Fruit fly (Drosophila melanogaster): ENCODE results near the gene obst-H.

obst-H gene

DNA sequence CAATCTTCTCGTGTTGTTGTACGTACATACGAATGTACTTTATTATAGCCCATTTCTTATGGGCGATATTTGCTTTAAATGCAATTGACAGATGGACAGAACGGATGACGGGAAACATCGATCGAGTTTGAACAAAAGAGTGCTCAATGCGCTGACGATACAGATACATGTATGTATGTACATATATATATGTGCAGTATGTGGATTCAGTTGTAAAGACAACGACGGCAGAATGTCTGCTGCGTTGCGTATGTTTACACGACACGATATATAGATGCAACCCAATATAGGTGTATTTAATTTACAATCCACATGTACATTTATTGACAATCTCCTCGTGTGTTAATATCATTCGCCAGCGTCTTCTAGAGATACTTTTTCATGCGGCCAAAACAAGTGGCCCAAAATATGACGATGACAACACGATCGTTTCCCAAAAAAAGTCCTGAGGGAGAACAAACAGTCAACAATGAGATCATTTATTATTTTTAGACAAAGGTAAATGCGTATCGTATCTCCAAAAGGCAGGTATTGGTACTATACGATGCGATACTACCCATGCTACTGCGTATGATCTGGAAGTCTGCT is 1.7 kb upstream of the obst-H start (continued):
- TF ChIP-seq CG3407 (GFP tag; optimal IDR thresholded peaks at IDR 0.05), result peak; percentile 23
- TF ChIP-seq CG14710 (tag; optimal IDR thresholded peaks at IDR 0.05), result peak; percentile 28
- peak; percentile 45 for TF ChIP-seq CG15601 (tag; optimal IDR thresholded peaks at IDR 0.05)
- peak; percentile 2 for TF ChIP-seq CG10209 (GFP tag; optimal IDR thresholded peaks at IDR 0.05)
- peak; percentile 52 for TF ChIP-seq ATbp (GFP tag; optimal IDR thresholded peaks at IDR 0.05)
- TF ChIP-seq CG17568 (GFP tag; optimal IDR thresholded peaks at IDR 0.05), result peak; percentile 19

DNA sequence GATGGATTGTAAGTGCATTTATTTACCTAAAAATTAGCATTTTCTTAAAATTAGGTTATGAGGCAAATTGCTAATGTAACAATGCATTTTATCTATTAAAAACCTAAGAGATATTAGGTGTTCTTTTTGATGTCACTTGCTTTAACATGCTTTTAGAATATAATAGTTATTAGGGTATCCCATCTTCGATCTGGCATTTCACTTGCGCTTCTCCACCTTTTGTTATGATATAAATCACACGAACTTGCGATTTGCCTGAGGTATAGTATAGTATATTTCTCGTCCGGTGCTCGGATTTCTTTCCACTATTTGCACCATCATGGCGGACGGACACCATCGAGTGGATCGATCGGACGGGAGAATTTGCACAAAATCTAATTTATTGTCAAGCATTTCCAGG is 1.0 kb upstream of the obst-H start:
- no peak for TF ChIP-seq fru (optimal IDR thresholded peaks at IDR 0.05)
- TF ChIP-seq Med (GFP tag), result peak; percentile 66
- TF ChIP-seq D19A (tag; optimal IDR thresholded peaks at IDR 0.05), result peak; percentile 58

DNA sequence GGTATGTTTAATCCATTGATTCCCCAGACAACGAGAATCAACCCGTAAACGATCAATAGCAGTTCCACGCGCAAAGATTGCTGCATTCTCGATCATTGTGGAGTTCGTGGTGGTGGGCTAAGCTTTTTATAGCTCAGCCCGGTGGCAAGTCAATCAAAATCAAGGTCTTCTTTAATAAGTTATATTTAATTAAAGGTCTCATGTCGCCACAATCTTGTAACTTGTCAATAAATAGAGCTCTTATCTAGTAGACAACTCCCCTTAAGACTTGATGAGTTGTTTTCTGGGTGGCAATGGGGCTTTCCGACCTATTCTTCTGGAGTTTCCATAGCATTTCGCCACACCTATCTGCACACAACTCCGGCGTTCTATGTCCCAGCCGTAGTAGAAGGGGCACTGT is 947 bp downstream of the obst-H start, which contains the start of gene CG42728:
CG42728 (minus strand) TSS at position 101 of the 400 bp plus-strand sequence.
- TF ChIP-seq CG5180 (GFP tag; optimal IDR thresholded peaks at IDR 0.05) (no peak), twi (tag; optimal IDR thresholded peaks at IDR 0.05) (no peak)

- no peak for TF ChIP-seq sima (GFP tag; optimal IDR thresholded peaks at IDR 0.05)
- TF ChIP-seq CG3995 (GFP tag; optimal IDR thresholded peaks at IDR 0.05), result no peak
- TF ChIP-seq CG5180 (GFP tag; optimal IDR thresholded peaks at IDR 0.05), result no peak
- no peak for TF ChIP-seq CG12155 (GFP tag; optimal IDR thresholded peaks at IDR 0.05)
- no peak for TF ChIP-seq wor (GFP tag; IDR thresholded peaks at IDR 0.05)
- no peak for TF ChIP-seq tna (GFP tag; IDR thresholded peaks at IDR 0.05; ENCODE audit: partially characterized antibody)
- TF ChIP-seq CG11456 (GFP tag; IDR thresholded peaks at IDR 0.05), result no peak
- no peak for TF ChIP-seq CG10543 (GFP tag; optimal IDR thresholded peaks at IDR 0.05)
- TF ChIP-seq CG2875 (GFP tag; optimal IDR thresholded peaks at IDR 0.05), result no peak
- TF ChIP-seq tap (tag; optimal IDR thresholded peaks at IDR 0.05), result no peak
- TF ChIP-seq MBD-R2 (GFP tag; IDR thresholded peaks at IDR 0.05), result no peak
- no peak for TF ChIP-seq CG11093 (GFP tag; IDR thresholded peaks at IDR 0.05)
Observed at dm6 chr3L:15527416-15527815, 1.6 kb downstream of the obst-H start, which contains the start of gene CG42729. TSS of gene CG42729 (minus strand) at chr3L:15527516.

DNA sequence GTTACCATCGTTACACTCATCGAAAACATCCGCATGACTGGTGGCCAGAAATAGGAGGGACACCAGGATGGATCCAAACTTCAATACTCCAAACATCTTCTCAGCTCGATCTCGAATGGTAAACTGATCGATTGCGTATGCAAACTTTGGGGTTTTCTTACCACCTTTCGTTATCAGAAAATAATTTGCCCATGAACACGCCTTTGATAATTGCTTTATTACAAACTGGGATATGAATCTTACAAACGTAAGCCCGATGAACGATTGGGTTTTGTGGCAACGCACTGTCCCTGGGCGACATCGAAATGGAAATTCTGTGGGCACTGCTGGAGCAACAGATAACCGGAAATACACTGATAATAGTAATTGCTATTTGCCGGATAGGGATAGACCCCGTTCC is 2.3 kb downstream of the obst-H start, which contains the start of gene CG33985:
CG33985 (minus strand) TSS at position 101 of the 400 bp plus-strand sequence.
- TF ChIP-seq CG1832 (GFP tag; optimal IDR thresholded peaks at IDR 0.05) (no peak), CG42726 (GFP tag; IDR thresholded peaks at IDR 0.05; ENCODE audit: partially characterized antibody) (no peak), cad (GFP tag; optimal IDR thresholded peaks at IDR 0.05) (no peak)

- TF ChIP-seq CG18599 (GFP tag; optimal IDR thresholded peaks at IDR 0.05) (no peak), al (GFP tag; IDR thresholded peaks at IDR 0.05) (no peak), E2f2 (GFP tag; IDR thresholded peaks at IDR 0.05) (no peak), CG3995 (GFP tag; optimal IDR thresholded peaks at IDR 0.05) (no peak), mirr (GFP tag; optimal IDR thresholded peaks at IDR 0.05) (no peak), CG1832 (GFP tag; optimal IDR thresholded peaks at IDR 0.05) (no peak), tll (GFP tag; optimal IDR thresholded peaks at IDR 0.05) (no peak), dpn (GFP tag; optimal IDR thresholded peaks at IDR 0.05) (no peak), sens (GFP tag) (no peak), CG10979 (tag; optimal IDR thresholded peaks at IDR 0.05) (no peak), tup (GFP tag; optimal IDR thresholded peaks at IDR 0.05) (no peak), B-H2 (GFP tag; optimal IDR thresholded peaks at IDR 0.05) (no peak), CG4617 (GFP tag; optimal IDR thresholded peaks at IDR 0.05; ENCODE audit: borderline replicate concordance) (no peak), Atf3 (GFP tag; optimal IDR thresholded peaks at IDR 0.05) (no peak), CTCF (GFP tag; optimal IDR thresholded peaks at IDR 0.05) (no peak), CG2199 (GFP tag; IDR thresholded peaks at IDR 0.05) (no peak), pho (GFP tag; optimal IDR thresholded peaks at IDR 0.05) (no peak), gsb (GFP tag; IDR thresholded peaks at IDR 0.05) (no peak), seq (GFP tag; IDR thresholded peaks at IDR 0.05) (no peak)
Observed at dm6 chr3L:15525153-15525552, 3.9 kb downstream of the obst-H start, which contains the start of gene CG33986. TSS of gene CG33986 (minus strand) at chr3L:15525253.

Data from whole organism, embryonic.